Worm (Caenorhabditis elegans) whole organism, early embryonic: Measurements from ENCODE around the gene T01G5.8.

Experiments used
- B0310.2 ChIP-seq: sonication (generic microtip); optimal IDR thresholded peaks from 2 replicates; lab custom pipeline; 2016; ENCODE audit warnings: mild to moderate bottlenecking, missing genetic modification characterization, missing compliant biosample characterization
- F13C5.2 ChIP-seq: sonication (generic microtip); optimal IDR thresholded peaks from 2 replicates; lab custom pipeline; 2017; ENCODE audit warnings: mild to moderate bottlenecking, missing genetic modification characterization, inconsistent platforms, missing compliant biosample characterization
- aly-1 ChIP-seq: sonication (generic microtip); optimal IDR thresholded peaks from 2 replicates; lab custom pipeline; 2016; ENCODE audit warnings: missing genetic modification characterization, missing compliant biosample characterization
- ama-1 ChIP-seq: fragments of 150-350 bp; optimal IDR thresholded peaks from 2 replicates; lab custom pipeline; 2014
- ceh-13 ChIP-seq: fragments of 200-800 bp; sonication (Bioruptor generic); optimal IDR thresholded peaks from 2 replicates; lab custom pipeline; 2018; ENCODE audit warnings: mild to moderate bottlenecking, missing genetic modification characterization, missing compliant biosample characterization
- ceh-36 ChIP-seq: sonication (generic microtip); optimal IDR thresholded peaks from 2 replicates; lab custom pipeline; 2016; ENCODE audit warnings: missing genetic modification characterization, inconsistent platforms, missing compliant biosample characterization
- ets-7 ChIP-seq: sonication (generic microtip); optimal IDR thresholded peaks from 2 replicates; lab custom pipeline; 2016; ENCODE audit warnings: missing genotype, missing genetic modification characterization, missing compliant biosample characterization
- flt-1 ChIP-seq: fragments of 200-800 bp; sonication (Bioruptor generic); IDR thresholded peaks from 2 replicates; pipeline ENCODE4 v1.3.6; 2022; ENCODE audit warnings: missing genetic modification characterization, missing compliant biosample characterization
- hmbx-1 ChIP-seq: sonication (generic microtip); optimal IDR thresholded peaks from 2 replicates; lab custom pipeline; 2016; ENCODE audit warnings: mild to moderate bottlenecking, missing genetic modification characterization, missing compliant biosample characterization
- hmg-4 ChIP-seq: fragments of 200-800 bp; sonication (Bioruptor generic); optimal IDR thresholded peaks from 2 replicates; lab custom pipeline; 2018; ENCODE audit warnings: mild to moderate bottlenecking, missing genetic modification characterization, missing compliant biosample characterization
- hnd-1 ChIP-seq: sonication (generic microtip); optimal IDR thresholded peaks from 2 replicates; lab custom pipeline; 2016; ENCODE audit warnings: missing genetic modification characterization, missing compliant biosample characterization
- pes-1 ChIP-seq: fragments of 200-800 bp; sonication (Bioruptor generic); IDR thresholded peaks from 2 replicates; pipeline ENCODE4 v1.3.6; 2022; ENCODE audit warnings: missing genetic modification reagents, missing genetic modification characterization, missing compliant biosample characterization
- scrt-1 ChIP-seq: fragments of 200-800 bp; sonication (Bioruptor generic); IDR thresholded peaks from 2 replicates; pipeline ENCODE4 v1.3.6; 2022; ENCODE audit warnings: missing genetic modification characterization, missing compliant biosample characterization
- sea-1 ChIP-seq: fragments of 200-800 bp; sonication (Bioruptor generic); conservative IDR thresholded peaks from 2 replicates; pipeline ENCODE4 v1.3.6; 2022; ENCODE audit warnings: missing genetic modification characterization, missing compliant biosample characterization
- tbx-11 ChIP-seq: fragments of 200-800 bp; sonication (Bioruptor generic); IDR thresholded peaks from 2 replicates; pipeline ENCODE4 v1.3.6; 2022; ENCODE audit warnings: missing genetic modification characterization, missing compliant biosample characterization
- tbx-37 ChIP-seq: fragments of 200-800 bp; sonication (Bioruptor generic); conservative IDR thresholded peaks from 2 replicates; pipeline ENCODE4 v1.3.6; 2022; ENCODE audit warnings: missing genetic modification reagents, missing genetic modification characterization, missing compliant biosample characterization
- tra-4 ChIP-seq: sonication (generic microtip); optimal IDR thresholded peaks from 2 replicates; lab custom pipeline; 2017; ENCODE audit warnings: missing genetic modification characterization, missing compliant biosample characterization

T01G5.8 gene

ce11 chrV:15139811-15140210, 23.7 kb downstream of the T01G5.8 start:
- no peak for TF ChIP-seq F13C5.2 (tag; lab: Kevin White, UChicago)
- TF ChIP-seq hmg-4 (GFP tag; lab: Kevin White, UChicago): no peak

ce11 chrV:15140247-15140646, 24.2 kb downstream of the T01G5.8 start, which contains the start of gene K08F9.3:
TSS of gene K08F9.3 (plus strand) at chrV:15140547.
- TF ChIP-seq B0310.2 (tag; lab: Kevin White, UChicago) (no peak), ceh-13 (no peak), tra-4 (tag; lab: Kevin White, UChicago) (no peak), scrt-1 (no peak), tbx-11 (GFP tag; lab: Robert Waterston, UW) (no peak), ama-1 (lab: Kevin White, UChicago) (no peak), pes-1 (GFP tag; lab: Robert Waterston, UW) (no peak), aly-1 (tag; lab: Kevin White, UChicago) (no peak), tbx-37 (GFP tag; lab: Robert Waterston, UW) (no peak), hmbx-1 (tag; lab: Kevin White, UChicago) (no peak), ceh-36 (tag; lab: Kevin White, UChicago) (no peak), ets-7 (tag; lab: Kevin White, UChicago) (no peak), sea-1 (GFP tag; lab: Robert Waterston, UW) (no peak), flt-1 (GFP tag; lab: Robert Waterston, UW) (no peak)

- TF ChIP-seq ama-1 (lab: Kevin White, UChicago) (no peak), tbx-11 (GFP tag; lab: Robert Waterston, UW) (no peak), ets-7 (tag; lab: Kevin White, UChicago) (no peak), flt-1 (GFP tag; lab: Robert Waterston, UW) (no peak), ceh-36 (tag; lab: Kevin White, UChicago) (no peak), B0310.2 (tag; lab: Kevin White, UChicago) (no peak), hnd-1 (no peak), sea-1 (GFP tag; lab: Robert Waterston, UW) (no peak), tbx-37 (GFP tag; lab: Robert Waterston, UW) (no peak), scrt-1 (no peak)
Measured at ce11 chrV:15143285-15143684, 27.2 kb downstream of the T01G5.8 start, which contains the start of gene K08F9.1. TSS of gene K08F9.1 (minus strand) at chrV:15143385.

- no peak for TF ChIP-seq hmg-4 (GFP tag; lab: Kevin White, UChicago)
- TF ChIP-seq tra-4 (tag; lab: Kevin White, UChicago): no peak
- no peak for TF ChIP-seq ets-7 (tag; lab: Kevin White, UChicago)
- TF ChIP-seq hnd-1: no peak
- TF ChIP-seq tbx-37 (GFP tag; lab: Robert Waterston, UW): no peak
- TF ChIP-seq ceh-13: no peak
- TF ChIP-seq sea-1 (GFP tag; lab: Robert Waterston, UW): no peak
- TF ChIP-seq pes-1 (GFP tag; lab: Robert Waterston, UW): no peak
Measured at ce11 chrV:15143798-15144197, 27.7 kb downstream of the T01G5.8 start, which contains the start of gene K08F9.4. TSS of gene K08F9.4 (plus strand) at chrV:15144019.

- no peak for TF ChIP-seq tbx-11 (GFP tag; lab: Robert Waterston, UW)
Measured at ce11 chrV:15147776-15148175, 31.7 kb downstream of the T01G5.8 start, which contains the start of gene T09F5.20. TSS of gene T09F5.20 (minus strand) at chrV:15147876.

- no peak for TF ChIP-seq hnd-1
Measured at ce11 chrV:15148800-15149199, 32.7 kb downstream of the T01G5.8 start, which contains the start of gene T09F5.1. TSS of gene T09F5.1 (plus strand) at chrV:15149100.

- TF ChIP-seq ama-1 (lab: Kevin White, UChicago) (no peak), tbx-37 (GFP tag; lab: Robert Waterston, UW) (no peak), hmbx-1 (tag; lab: Kevin White, UChicago) (no peak), ets-7 (tag; lab: Kevin White, UChicago) (no peak), sea-1 (GFP tag; lab: Robert Waterston, UW) (no peak), flt-1 (GFP tag; lab: Robert Waterston, UW) (no peak), tra-4 (tag; lab: Kevin White, UChicago) (no peak), scrt-1 (no peak)
Measured at ce11 chrV:15150176-15150575, 34.1 kb downstream of the T01G5.8 start.

ce11 chrV:15150661-15151060, 34.6 kb downstream of the T01G5.8 start, which contains the start of gene T09F5.2:
TSS of gene T09F5.2 (plus strand) at chrV:15150961.
- TF ChIP-seq hmg-4 (GFP tag; lab: Kevin White, UChicago): no peak
- TF ChIP-seq F13C5.2 (tag; lab: Kevin White, UChicago): no peak
- TF ChIP-seq ceh-36 (tag; lab: Kevin White, UChicago): no peak
- TF ChIP-seq B0310.2 (tag; lab: Kevin White, UChicago): no peak
- TF ChIP-seq hmbx-1 (tag; lab: Kevin White, UChicago): no peak
- no peak for TF ChIP-seq flt-1 (GFP tag; lab: Robert Waterston, UW)
- TF ChIP-seq sea-1 (GFP tag; lab: Robert Waterston, UW): no peak
- no peak for TF ChIP-seq ets-7 (tag; lab: Kevin White, UChicago)
- no peak for TF ChIP-seq ceh-13
- no peak for TF ChIP-seq ama-1 (lab: Kevin White, UChicago)
- TF ChIP-seq tra-4 (tag; lab: Kevin White, UChicago): no peak
- no peak for TF ChIP-seq aly-1 (tag; lab: Kevin White, UChicago)
- no peak for TF ChIP-seq hnd-1
- no peak for TF ChIP-seq tbx-11 (GFP tag; lab: Robert Waterston, UW)
- no peak for TF ChIP-seq tbx-37 (GFP tag; lab: Robert Waterston, UW)
- TF ChIP-seq scrt-1: no peak
- no peak for TF ChIP-seq pes-1 (GFP tag; lab: Robert Waterston, UW)
